Worm (Caenorhabditis elegans) whole organism, young adult: ENCODE data around the gene H41C03.3.
A peak's percentile ranks its signal among the peaks of the same experiment; 100 is the strongest.

ENCODE experiments used
- F22D6.2 ChIP-seq: sonication (generic microtip); optimal IDR thresholded peaks from 2 replicates; lab custom pipeline; 2016; ENCODE audit warnings: mild to moderate bottlenecking, missing genetic modification characterization, missing compliant biosample characterization
- F33H1.4 ChIP-seq: fragments of 200-800 bp; sonication (Bioruptor generic); IDR thresholded peaks from 2 replicates; pipeline ENCODE4 v1.3.6; 2022; ENCODE audit warnings: missing genetic modification reagents, missing genetic modification characterization, missing compliant biosample characterization
- F49E8.2 ChIP-seq: sonication (generic microtip); optimal IDR thresholded peaks from 3 replicates; lab custom pipeline; 2017; ENCODE audit warnings: missing genetic modification characterization, mild to moderate bottlenecking, missing compliant biosample characterization, antibody characterized with exemption, moderate library complexity; ENCODE audit not compliant: insufficient read depth
- F52B5.7 ChIP-seq: sonication (generic microtip); optimal IDR thresholded peaks from 2 replicates; lab custom pipeline; 2016; ENCODE audit warnings: mild to moderate bottlenecking, missing genetic modification characterization, missing compliant biosample characterization
- F57C9.4 ChIP-seq: sonication (generic microtip); optimal IDR thresholded peaks from 2 replicates; lab custom pipeline; 2017; ENCODE audit warnings: mild to moderate bottlenecking, missing genetic modification characterization, missing compliant biosample characterization
- K12H6.12 ChIP-seq: fragments of 200-800 bp; sonication (Bioruptor generic); optimal IDR thresholded peaks from 2 replicates; lab custom pipeline; 2018; ENCODE audit warnings: mild to moderate bottlenecking, missing genetic modification characterization, missing compliant biosample characterization
- Y95B8A.8 ChIP-seq: fragments of 200-800 bp; sonication (Bioruptor generic); IDR thresholded peaks from 2 replicates; pipeline ENCODE4 v1.3.6; 2022; ENCODE audit warnings: missing genetic modification reagents, missing genetic modification characterization, missing compliant biosample characterization
- ZK185.1 ChIP-seq: sonication (generic microtip); optimal IDR thresholded peaks from 2 replicates; lab custom pipeline; 2016; ENCODE audit warnings: mild to moderate bottlenecking, missing genetic modification characterization, missing compliant biosample characterization; ENCODE audit not compliant: poor library complexity, severe bottlenecking
- akir-1 ChIP-seq: fragments of 200-800 bp; sonication (Bioruptor generic); optimal IDR thresholded peaks from 2 replicates; lab custom pipeline; 2018; ENCODE audit warnings: mild to moderate bottlenecking, missing genetic modification characterization, moderate library complexity, missing compliant biosample characterization
- attf-5 ChIP-seq: fragments of 200-800 bp; sonication (Bioruptor generic); optimal IDR thresholded peaks from 2 replicates; lab custom pipeline; 2018; ENCODE audit warnings: mild to moderate bottlenecking, missing genetic modification characterization, missing compliant biosample characterization
- ceh-100 ChIP-seq: fragments of 200-800 bp; sonication (Bioruptor generic); IDR thresholded peaks from 2 replicates; pipeline ENCODE4 v1.3.6; 2022; ENCODE audit warnings: missing genetic modification reagents, missing genetic modification characterization, missing compliant biosample characterization
- ceh-27 ChIP-seq: fragments of 200-800 bp; sonication (Bioruptor generic); optimal IDR thresholded peaks from 2 replicates; lab custom pipeline; 2018; ENCODE audit warnings: mild to moderate bottlenecking, missing genetic modification characterization, moderate library complexity, missing compliant biosample characterization
- ceh-40 ChIP-seq: fragments of 200-800 bp; sonication (Bioruptor generic); IDR thresholded peaks from 2 replicates; pipeline ENCODE4 v1.3.6; 2022; ENCODE audit warnings: missing genetic modification characterization, missing compliant biosample characterization
- ceh-58 ChIP-seq: fragments of 200-800 bp; sonication (Bioruptor generic); IDR thresholded peaks from 2 replicates; pipeline ENCODE4 v1.3.6; 2022; ENCODE audit warnings: missing genetic modification characterization, missing compliant biosample characterization
- ceh-91 ChIP-seq: fragments of 200-800 bp; sonication (Bioruptor generic); IDR thresholded peaks from 2 replicates; pipeline ENCODE4 v1.3.6; 2022; ENCODE audit warnings: missing genetic modification reagents, missing genetic modification characterization, missing compliant biosample characterization
- efl-1 ChIP-seq: fragments of 150-350 bp; optimal IDR thresholded peaks from 2 replicates; lab custom pipeline; 2014; ENCODE audit warnings: missing biosample characterization, missing genetic modification reagents, missing genetic modification characterization
- ekl-4 ChIP-seq: fragments of 200-800 bp; sonication (Bioruptor generic); IDR thresholded peaks from 2 replicates; pipeline ENCODE4 v1.3.6; 2022; ENCODE audit warnings: missing genetic modification reagents, missing genetic modification characterization, missing compliant biosample characterization
- fkh-3 ChIP-seq: sonication (generic microtip); optimal IDR thresholded peaks from 2 replicates; lab custom pipeline; 2016; ENCODE audit warnings: mild to moderate bottlenecking, missing genetic modification characterization, missing compliant biosample characterization
- hlh-26 ChIP-seq: fragments of 200-800 bp; sonication (Bioruptor generic); conservative IDR thresholded peaks from 2 replicates; pipeline ENCODE4 v1.3.6; 2022; ENCODE audit warnings: missing genetic modification reagents, missing genetic modification characterization, missing compliant biosample characterization
- lsl-1 ChIP-seq: fragments of 200-800 bp; sonication (Bioruptor generic); optimal IDR thresholded peaks from 2 replicates; lab custom pipeline; 2018; ENCODE audit warnings: mild to moderate bottlenecking, missing genetic modification characterization, moderate library complexity, missing compliant biosample characterization
- lsy-27 ChIP-seq: sonication (generic microtip); optimal IDR thresholded peaks from 2 replicates; lab custom pipeline; 2017; ENCODE audit warnings: missing genetic modification characterization, mild to moderate bottlenecking, missing compliant biosample characterization, antibody characterized with exemption, missing genotype, borderline replicate concordance; ENCODE audit not compliant: insufficient read depth
- madf-10 ChIP-seq: sonication (generic microtip); optimal IDR thresholded peaks from 2 replicates; lab custom pipeline; 2016; ENCODE audit warnings: mild to moderate bottlenecking, missing genetic modification characterization, missing compliant biosample characterization
- nhr-80 ChIP-seq: sonication (generic microtip); optimal IDR thresholded peaks from 2 replicates; lab custom pipeline; 2016; ENCODE audit warnings: missing genetic modification characterization, missing compliant biosample characterization
- nhr-90 ChIP-seq: sonication (generic microtip); optimal IDR thresholded peaks from 2 replicates; lab custom pipeline; 2016; ENCODE audit warnings: missing genotype, mild to moderate bottlenecking, missing genetic modification characterization, missing compliant biosample characterization
- pbrm-1 ChIP-seq: fragments of 200-800 bp; sonication (Bioruptor generic); IDR thresholded peaks from 2 replicates; pipeline ENCODE4 v1.3.6; 2022; ENCODE audit warnings: missing genetic modification reagents, missing genetic modification characterization, missing compliant biosample characterization
- rcor-1 ChIP-seq: fragments of 200-800 bp; sonication (Bioruptor generic); IDR thresholded peaks from 2 replicates; pipeline ENCODE4 v1.3.6; 2022; ENCODE audit warnings: missing genetic modification reagents, missing genetic modification characterization, missing compliant biosample characterization
- snpc-3.4 ChIP-seq: sonication (generic microtip); optimal IDR thresholded peaks from 2 replicates; lab custom pipeline; 2017; ENCODE audit warnings: missing genetic modification characterization, mild to moderate bottlenecking, missing compliant biosample characterization, antibody characterized with exemption, moderate library complexity, missing genotype, missing genetic modification reagents
- snpc-4 ChIP-seq, 5 experiments: fragments of 150-350 bp in 1 of 5; sonication (generic microtip) in 4 of 5; optimal IDR thresholded peaks; 2 replicates each; lab custom pipeline; 2014 to 2018; ENCODE audit warnings: missing genetic modification characterization in 5 of 5, missing biosample characterization in 3 of 5, antibody characterized with exemption in 2 of 5, mild to moderate bottlenecking in 2 of 5, missing compliant biosample characterization in 2 of 5, missing genotype in 2 of 5, moderate library complexity in 2 of 5, missing genetic modification reagents in 1 of 5
- somi-1 ChIP-seq: fragments of 200-800 bp; sonication (Bioruptor generic); optimal IDR thresholded peaks from 2 replicates; lab custom pipeline; 2018; ENCODE audit warnings: mild to moderate bottlenecking, missing genetic modification characterization, missing compliant biosample characterization
- unc-130 ChIP-seq: sonication (generic microtip); optimal IDR thresholded peaks from 2 replicates; lab custom pipeline; 2016; ENCODE audit warnings: missing genetic modification reagents, missing genetic modification characterization, missing compliant biosample characterization
- unc-62 ChIP-seq: fragments of 150-350 bp; optimal IDR thresholded peaks from 2 replicates; lab custom pipeline; 2014; ENCODE audit warnings: missing biosample characterization, missing genetic modification reagents, missing genetic modification characterization
- xnd-1 ChIP-seq: sonication (generic microtip); optimal IDR thresholded peaks from 2 replicates; lab custom pipeline; 2016; ENCODE audit warnings: missing genotype, missing genetic modification reagents, missing genetic modification characterization, missing compliant biosample characterization
- zim-3 ChIP-seq: sonication (generic microtip); optimal IDR thresholded peaks from 2 replicates; lab custom pipeline; 2017; ENCODE audit warnings: mild to moderate bottlenecking, missing genetic modification characterization, moderate library complexity, missing compliant biosample characterization
- ztf-3 ChIP-seq: fragments of 200-800 bp; sonication (Bioruptor generic); optimal IDR thresholded peaks from 2 replicates; lab custom pipeline; 2018; ENCODE audit warnings: mild to moderate bottlenecking, missing genetic modification characterization, missing compliant biosample characterization

H41C03.3 gene

ce11 chrII:5836153-5836719 lies 9.3 kb upstream of the H41C03.3 start, which contains the start of gene fzo-1 (continued):
- TF ChIP-seq F33H1.4 (no peak), unc-130 (peak; percentile 48), F49E8.2 (tag; lab: Kevin White, UChicago) (no peak), K12H6.12 (tag; lab: Kevin White, UChicago) (peak; percentile 18), pbrm-1 (GFP tag; lab: Robert Waterston, UW) (no peak), F57C9.4 (no peak), lsl-1 (no peak), madf-10 (tag; lab: Kevin White, UChicago) (no peak), snpc-3.4 (tag; lab: Kevin White, UChicago) (no peak), somi-1 (GFP tag; lab: Kevin White, UChicago) (no peak), F22D6.2 (tag; lab: Kevin White, UChicago) (no peak), ceh-27 (GFP tag; lab: Kevin White, UChicago) (peak; percentile 33), akir-1 (GFP tag; lab: Kevin White, UChicago) (peak; percentile 15), xnd-1 (tag; lab: Kevin White, UChicago) (no peak), lsy-27 (tag; lab: Kevin White, UChicago) (no peak), ekl-4 (GFP tag; lab: Robert Waterston, UW) (no peak), ZK185.1 (tag; lab: Kevin White, UChicago) (no peak), nhr-90 (no peak), hlh-26 (GFP tag; lab: Robert Waterston, UW) (no peak), efl-1 (GFP tag; lab: Kevin White, UChicago) (no peak), unc-62 (GFP tag; lab: Kevin White, UChicago) (no peak)

ce11 chrII:5838453-5838852 lies 7.1 kb upstream of the H41C03.3 start, which contains the start of gene ZK1248.15:
Gene ZK1248.15, minus strand, starts transcription at chrII:5838553.
- no peak for TF ChIP-seq fkh-3 (tag; lab: Kevin White, UChicago)
- no peak for TF ChIP-seq ceh-40 (GFP tag; lab: Robert Waterston, UW)
- no peak for TF ChIP-seq madf-10 (tag; lab: Kevin White, UChicago)
- TF ChIP-seq ztf-3 (GFP tag; lab: Kevin White, UChicago) = no peak
- no peak for TF ChIP-seq ceh-91 (GFP tag; lab: Robert Waterston, UW)
- no peak for TF ChIP-seq ceh-27 (GFP tag; lab: Kevin White, UChicago)
- no peak for TF ChIP-seq snpc-4 (GFP tag; optimal IDR thresholded peaks at IDR 0.05; lab: Kevin White, UChicago)
- TF ChIP-seq snpc-4 (tag; optimal IDR thresholded peaks at IDR 0.05; lab: Kevin White, UChicago) = no peak
- TF ChIP-seq snpc-3.4 (tag; lab: Kevin White, UChicago) = no peak
- no peak for TF ChIP-seq attf-5 (GFP tag; lab: Kevin White, UChicago)
- no peak for TF ChIP-seq F52B5.7 (tag; lab: Kevin White, UChicago)
- TF ChIP-seq nhr-80 (tag; lab: Kevin White, UChicago) = no peak
- TF ChIP-seq zim-3 (tag; lab: Kevin White, UChicago) = no peak
- no peak for TF ChIP-seq Y95B8A.8
- TF ChIP-seq ceh-58 (GFP tag; lab: Robert Waterston, UW) = no peak

DNA sequence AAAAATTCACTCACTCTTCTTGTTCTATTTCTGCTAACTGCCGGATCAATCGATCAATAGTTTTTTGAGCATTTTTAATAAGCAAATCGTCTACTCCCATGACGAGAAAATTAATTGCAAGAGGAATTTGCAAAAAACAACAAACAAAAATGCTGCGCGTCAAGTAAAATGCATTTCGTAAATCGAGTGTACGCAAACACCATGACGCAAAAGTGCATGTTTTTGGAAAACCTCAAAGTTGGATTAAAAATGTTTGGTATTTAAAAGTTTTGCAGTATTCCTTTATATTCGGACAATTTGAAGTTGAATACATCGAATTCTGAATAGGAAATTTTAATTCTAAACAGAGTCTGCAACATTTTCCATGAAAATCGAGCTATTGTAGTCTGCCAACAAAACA lies 6.3 kb upstream of the H41C03.3 start, which contains the start of gene ZK1248.19:
ZK1248.19 (minus strand) TSS at position 188 of the 400 bp plus-strand sequence.
- TF ChIP-seq ceh-100 (GFP tag; lab: Robert Waterston, UW) = peak; percentile 52; the same call in 1 of the 2 replicates
- TF ChIP-seq lsy-27 (tag; lab: Kevin White, UChicago) = no peak
- TF ChIP-seq rcor-1 (GFP tag; lab: Robert Waterston, UW) = peak; percentile 70; the same call in 1 of the 2 replicates
- no peak for TF ChIP-seq snpc-4 (GFP tag; optimal IDR thresholded peaks at IDR 0.05; lab: Kevin White, UChicago)
- TF ChIP-seq snpc-4 (tag; optimal IDR thresholded peaks at IDR 0.05; lab: Kevin White, UChicago) = peak in 1 of 4 experiments; percentile 26
